Worm (Caenorhabditis elegans): ENCODE measurements around the gene set-11.

Gene set-11

ce11 chrII:2649539-2649938 lies 42.8 kb downstream of the set-11 start, which contains the start of the genes F22E5.13 and F22E5.6:
F22E5.13 (minus strand) TSS chrII:2649639.
F22E5.6 (plus strand) TSS chrII:2649835.
- no peak for TF ChIP-seq grh-1 (GFP tag; IDR thresholded peaks at IDR 0.05)
- no peak for TF ChIP-seq irx-1 (tag; optimal IDR thresholded peaks at IDR 0.05)
- no peak for TF ChIP-seq lin-13 (GFP tag; optimal IDR thresholded peaks at IDR 0.05)

DNA sequence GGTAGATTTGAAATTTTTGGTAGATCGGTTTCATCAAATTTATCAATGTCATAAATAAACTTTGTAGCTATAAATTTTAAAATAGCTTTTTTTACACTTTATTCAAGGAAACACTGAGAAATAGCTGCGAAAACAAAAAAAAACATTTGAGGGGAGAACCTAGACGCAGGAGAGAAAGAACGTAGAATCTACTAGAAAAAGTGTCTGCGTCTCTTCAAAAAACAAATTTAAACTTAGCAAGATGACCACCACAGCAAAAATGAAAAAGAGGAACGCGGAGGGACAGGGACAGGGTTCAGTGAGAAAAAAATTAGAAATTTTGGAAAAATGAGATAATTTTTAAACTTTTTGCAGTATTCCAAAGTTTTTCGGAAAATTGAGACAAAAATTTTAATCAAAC lies 43.4 kb downstream of the set-11 start:
- TF ChIP-seq nhr-28 (tag; optimal IDR thresholded peaks at IDR 0.05) (no peak), tbx-2 (tag; optimal IDR thresholded peaks at IDR 0.05) (no peak), swsn-7 (tag; optimal IDR thresholded peaks at IDR 0.05) (peak; percentile 47), efl-3 (GFP tag; optimal IDR thresholded peaks at IDR 0.05) (no peak), egl-27 (tag; optimal IDR thresholded peaks at IDR 0.05) (no peak), unc-130 (tag; optimal IDR thresholded peaks at IDR 0.05) (no peak), lin-13 (GFP tag; optimal IDR thresholded peaks at IDR 0.05) (peak; percentile 38), elt-3 (tag; optimal IDR thresholded peaks at IDR 0.05) (no peak), ets-5 (GFP tag; IDR thresholded peaks at IDR 0.05) (no peak), unc-62 (GFP tag; optimal IDR thresholded peaks at IDR 0.05) (no peak), tlp-1 (tag; optimal IDR thresholded peaks at IDR 0.05) (no peak), aly-2 (tag; optimal IDR thresholded peaks at IDR 0.05) (no peak), nhr-84 (tag; optimal IDR thresholded peaks at IDR 0.05) (no peak), mep-1 (tag; optimal IDR thresholded peaks at IDR 0.05) (peak; percentile 44), efl-1 (optimal IDR thresholded peaks at IDR 0.05) (peak; percentile 50 to 61), efl-1 (GFP tag; optimal IDR thresholded peaks at IDR 0.05 in 1 of 2) (peak; percentile 34 to 67), dsc-1 (tag; optimal IDR thresholded peaks at IDR 0.05) (no peak), unc-98 (GFP tag; IDR thresholded peaks at IDR 0.05) (no peak), fkh-4 (tag; optimal IDR thresholded peaks at IDR 0.05; ENCODE audit: borderline replicate concordance) (no peak), irx-1 (tag; optimal IDR thresholded peaks at IDR 0.05) (no peak), pag-3 (tag; optimal IDR thresholded peaks at IDR 0.05; ENCODE audit: borderline replicate concordance, insufficient read depth) (no peak), nhr-20 (tag; optimal IDR thresholded peaks at IDR 0.05) (peak; percentile 49), aha-1 (tag; optimal IDR thresholded peaks at IDR 0.05) (no peak), jun-1 (tag; optimal IDR thresholded peaks at IDR 0.05) (no peak), nhr-76 (tag; optimal IDR thresholded peaks at IDR 0.05) (no peak), ztf-11 (tag; optimal IDR thresholded peaks at IDR 0.05) (no peak), pax-3 (tag; optimal IDR thresholded peaks at IDR 0.05) (no peak), mab-9 (GFP tag; IDR thresholded peaks at IDR 0.05) (no peak), isw-1 (GFP tag; IDR thresholded peaks at IDR 0.05) (no peak), F16B12.6 (tag; optimal IDR thresholded peaks at IDR 0.05) (no peak), snu-23 (GFP tag; optimal IDR thresholded peaks at IDR 0.05) (peak; percentile 68), lin-35 (GFP tag; optimal IDR thresholded peaks at IDR 0.05) (peak; percentile 5 to 11), unc-30 (tag; optimal IDR thresholded peaks at IDR 0.05) (no peak), skn-1 (tag; optimal IDR thresholded peaks at IDR 0.05) (peak; percentile 27), fkh-10 (GFP tag; optimal IDR thresholded peaks at IDR 0.05) (no peak), lin-14 (GFP tag; optimal IDR thresholded peaks at IDR 0.05) (peak; percentile 76), elt-2 (tag; optimal IDR thresholded peaks at IDR 0.05) (no peak), nhr-90 (tag; optimal IDR thresholded peaks at IDR 0.05; ENCODE audit: poor library complexity) (no peak), ama-1 (optimal IDR thresholded peaks at IDR 0.05) (no peak), mef-2 (tag; optimal IDR thresholded peaks at IDR 0.05) (no peak), ceh-82 (tag; optimal IDR thresholded peaks at IDR 0.05) (no peak), rnt-1 (tag; optimal IDR thresholded peaks at IDR 0.05) (peak; percentile 48), C16A3.4 (tag; optimal IDR thresholded peaks at IDR 0.05) (no peak), hpl-2 (GFP tag; optimal IDR thresholded peaks at IDR 0.05) (no peak), ceh-63 (GFP tag; optimal IDR thresholded peaks at IDR 0.05) (no peak), sup-37 (GFP tag; optimal IDR thresholded peaks at IDR 0.05) (no peak), nhr-11 (tag; optimal IDR thresholded peaks at IDR 0.05) (no peak), ceh-88 (GFP tag; IDR thresholded peaks at IDR 0.05) (no peak), dpl-1 (GFP tag; optimal IDR thresholded peaks at IDR 0.05) (peak; percentile 9 to 54 (median 35)), nhr-71 (tag; optimal IDR thresholded peaks at IDR 0.05) (peak; percentile 61), ceh-90 (tag; optimal IDR thresholded peaks at IDR 0.05) (no peak)
